Fruit fly (Drosophila melanogaster) whole organism, pupa: Measurements from ENCODE around the gene CG17343.

Experiments used
- CG10348 ChIP-seq: fragments of 200-800 bp; sonication (Bioruptor generic); IDR thresholded peaks from 2 replicates; pipeline ENCODE4 v1.3.6; 2022; ENCODE audit warnings: missing biosample characterization, missing genetic modification characterization
- CG17806 ChIP-seq: fragments of 200-800 bp; sonication (Bioruptor generic); optimal IDR thresholded peaks from 2 replicates; lab custom pipeline; 2018; ENCODE audit warnings: missing biosample characterization, mild to moderate bottlenecking, missing genetic modification characterization, moderate library complexity
- CG32121 ChIP-seq: fragments of 200-800 bp; sonication (Bioruptor generic); IDR thresholded peaks from 2 replicates; pipeline ENCODE4 v1.3.6; 2022; ENCODE audit warnings: missing biosample characterization, missing genetic modification characterization
- CG34367 ChIP-seq: fragments of 200-800 bp; sonication (Bioruptor generic); optimal IDR thresholded peaks from 2 replicates; lab custom pipeline; 2018; ENCODE audit warnings: missing biosample characterization, mild to moderate bottlenecking, missing genetic modification characterization
- D1 ChIP-seq: fragments of 200-800 bp; sonication (Bioruptor generic); optimal IDR thresholded peaks from 2 replicates; lab custom pipeline; 2018; ENCODE audit warnings: missing biosample characterization, mild to moderate bottlenecking, missing genetic modification characterization, moderate library complexity
- gl ChIP-seq: fragments of 200-800 bp; sonication (Bioruptor generic); optimal IDR thresholded peaks from 2 replicates; lab custom pipeline; 2018; ENCODE audit warnings: missing biosample characterization, mild to moderate bottlenecking, missing genetic modification characterization

DNA sequence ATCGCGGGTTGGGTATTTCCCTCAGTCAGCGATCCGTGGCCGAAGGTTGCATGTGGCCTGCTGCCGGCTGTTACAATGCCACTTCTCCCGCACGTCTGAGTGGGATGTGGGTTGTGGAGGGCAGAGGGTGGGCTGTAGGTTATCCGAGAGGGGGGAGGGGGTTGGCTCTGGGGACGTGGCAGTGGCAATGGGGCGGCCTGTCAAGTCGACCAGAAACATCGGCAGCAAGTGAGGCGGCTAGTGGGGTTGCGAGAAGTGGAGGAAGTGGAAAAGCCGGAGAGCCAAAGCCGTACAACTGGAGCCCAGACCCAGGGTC is 40.0 kb upstream of the CG17343 start:
- TF ChIP-seq CG17806 (tag; lab: Kevin White, UChicago), result no peak
- no peak for TF ChIP-seq CG10348 (GFP tag; lab: Robert Waterston, UW)
- no peak for TF ChIP-seq CG34367 (tag; lab: Kevin White, UChicago)
- no peak for TF ChIP-seq gl (tag; lab: Kevin White, UChicago)
- TF ChIP-seq CG32121, result no peak
- no peak for TF ChIP-seq D1 (tag; lab: Kevin White, UChicago)
